Fruit fly (Drosophila melanogaster): Measurements from ENCODE around the gene CG31219.

DNA sequence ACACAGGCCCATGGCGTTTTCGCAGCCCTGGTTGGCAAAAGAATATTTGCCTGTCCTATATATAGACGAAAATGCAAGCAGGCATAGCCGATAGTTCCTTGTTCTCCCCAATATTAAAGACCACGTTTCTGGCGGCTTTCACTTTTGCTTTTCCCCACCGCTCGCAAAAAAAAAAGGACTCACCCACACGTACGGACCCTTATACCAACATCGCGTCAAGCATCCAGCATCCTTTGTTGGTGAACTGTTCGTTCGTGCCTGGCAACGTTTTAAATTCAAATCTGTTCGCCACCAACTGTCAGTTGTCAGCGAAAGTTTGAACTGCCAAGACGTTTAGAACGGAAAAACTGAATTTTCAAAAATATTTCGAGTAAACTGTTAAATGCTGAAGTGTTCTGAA lies 8.6 kb downstream of the CG31219 start, which contains the start of gene ort:
- TF ChIP-seq CG8478 (optimal IDR thresholded peaks at IDR 0.05) (no peak), CTCF (optimal IDR thresholded peaks at IDR 0.05) (no peak)
